Worm (Caenorhabditis elegans): Measurements from ENCODE around the gene eef-1B.1.
A peak's percentile ranks its signal among the peaks of the same experiment; 100 is the strongest.

eef-1B.1 gene

DNA sequence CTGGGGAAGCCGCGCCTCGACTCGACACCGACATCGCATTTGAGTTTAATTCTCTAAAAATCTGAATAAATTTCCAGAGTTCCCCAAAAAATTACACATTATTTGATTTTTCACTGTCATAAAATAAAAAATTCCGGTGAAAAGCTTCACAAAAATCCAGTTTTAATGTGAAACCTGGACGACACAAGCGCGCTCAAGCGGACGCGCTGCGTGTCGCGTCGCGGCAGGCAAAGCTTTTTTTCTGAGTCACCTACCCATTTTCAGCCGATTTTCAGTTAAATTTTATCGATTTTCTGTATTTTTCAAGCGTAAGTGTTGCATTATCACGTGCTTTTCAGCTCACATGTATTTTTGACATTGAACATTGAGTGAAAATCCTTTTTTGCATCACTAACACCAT is 36.6 kb upstream of the eef-1B.1 start, which contains the start of gene cit-1.1:
TSS of gene cit-1.1 (minus strand) at position 53 of the 400 bp plus-strand sequence.
- no peak for TF ChIP-seq nhr-111 (GFP tag; optimal IDR thresholded peaks at IDR 0.05)
- TF ChIP-seq attf-4 (tag; optimal IDR thresholded peaks at IDR 0.05), result no peak
- no peak for TF ChIP-seq mxl-2 (GFP tag; conservative IDR thresholded peaks at IDR 0.05)
- peak; percentile 92 for TF ChIP-seq aha-1 (tag)
- TF ChIP-seq lin-15B (tag; optimal IDR thresholded peaks at IDR 0.05), result no peak
- peak; percentile 37 for TF ChIP-seq dpl-1 (GFP tag; optimal IDR thresholded peaks at IDR 0.05)
- no peak for TF ChIP-seq fkh-10 (GFP tag; optimal IDR thresholded peaks at IDR 0.05)
- no peak for TF ChIP-seq D1046.2 (GFP tag; IDR thresholded peaks at IDR 0.05)
- TF ChIP-seq lin-13 (GFP tag; optimal IDR thresholded peaks at IDR 0.05), result no peak
- no peak for TF ChIP-seq ceh-44 (GFP tag; IDR thresholded peaks at IDR 0.05)
- TF ChIP-seq lsy-2 (tag; optimal IDR thresholded peaks at IDR 0.05), result peak in 1 of 2 experiments; percentile 35
- TF ChIP-seq zip-11 (GFP tag; IDR thresholded peaks at IDR 0.05), result no peak
- TF ChIP-seq lin-38 (GFP tag; IDR thresholded peaks at IDR 0.05), result peak; percentile 81

ce11 chrIII:8004091-8004490 is 30.9 kb upstream of the eef-1B.1 start, which contains the start of gene C06G4.6:
Gene C06G4.6, plus strand, starts transcription at chrIII:8004391.
- no peak for TF ChIP-seq sdz-12 (GFP tag; optimal IDR thresholded peaks at IDR 0.05)
- TF ChIP-seq ZK546.5 (tag; optimal IDR thresholded peaks at IDR 0.05), result no peak
- TF ChIP-seq tra-1 (GFP tag; IDR thresholded peaks at IDR 0.05), result no peak
- TF ChIP-seq aha-1 (tag), result peak; percentile 29

- TF ChIP-seq dmd-6 (GFP tag; IDR thresholded peaks at IDR 0.05), result no peak
- peak; percentile 67 for TF ChIP-seq aha-1 (tag)
These were observed 28.4 kb upstream of the eef-1B.1 start for ce11 chrIII:8001557-8001956.

ce11 chrIII:7997447-7998046 is 24.4 kb upstream of the eef-1B.1 start:
- TF ChIP-seq skn-1 (tag; optimal IDR thresholded peaks at IDR 0.05), result no peak
- no peak for TF ChIP-seq nhr-25 (tag; optimal IDR thresholded peaks at IDR 0.05; ENCODE audit: borderline replicate concordance, insufficient read depth)
- no peak for TF ChIP-seq mes-2 (tag; optimal IDR thresholded peaks at IDR 0.05; ENCODE audit: poor library complexity, severe bottlenecking)
- TF ChIP-seq arid-1 (GFP tag; conservative IDR thresholded peaks at IDR 0.05), result no peak
- TF ChIP-seq dmd-6 (GFP tag; IDR thresholded peaks at IDR 0.05), result no peak
- TF ChIP-seq nhr-42 (GFP tag; IDR thresholded peaks at IDR 0.05), result no peak
- TF ChIP-seq zip-2 (tag; optimal IDR thresholded peaks at IDR 0.05), result no peak
- no peak for TF ChIP-seq dve-1 (tag; optimal IDR thresholded peaks at IDR 0.05; ENCODE audit: insufficient read depth)
- no peak for TF ChIP-seq vab-7 (GFP tag; IDR thresholded peaks at IDR 0.05)
- no peak for TF ChIP-seq mep-1 (tag; optimal IDR thresholded peaks at IDR 0.05)
- TF ChIP-seq ctbp-1 (GFP tag; IDR thresholded peaks at IDR 0.05), result no peak
- TF ChIP-seq daf-12 (tag; optimal IDR thresholded peaks at IDR 0.05), result no peak
- TF ChIP-seq aly-2 (tag; optimal IDR thresholded peaks at IDR 0.05), result no peak
- TF ChIP-seq unc-39 (tag; optimal IDR thresholded peaks at IDR 0.05), result no peak
- TF ChIP-seq nhr-28 (tag; optimal IDR thresholded peaks at IDR 0.05), result no peak
- no peak for TF ChIP-seq nhr-237 (tag; optimal IDR thresholded peaks at IDR 0.05)
- TF ChIP-seq F26F4.8 (GFP tag; conservative IDR thresholded peaks at IDR 0.05), result no peak
- no peak for TF ChIP-seq Y105C5A.15 (GFP tag; IDR thresholded peaks at IDR 0.05)
- TF ChIP-seq lin-29 (GFP tag; IDR thresholded peaks at IDR 0.05), result no peak

ce11 chrIII:7996353-7996752 is 23.2 kb upstream of the eef-1B.1 start, which contains the start of gene npr-17:
Gene npr-17, minus strand, starts transcription at chrIII:7996453.
- TF ChIP-seq F37D6.2 (tag; optimal IDR thresholded peaks at IDR 0.05) (no peak), aha-1 (tag) (peak; percentile 50)
